Worm (Caenorhabditis elegans) whole organism, early embryonic: ENCODE measurements around the gene F46G11.6.

ENCODE experiments used
- B0310.2 ChIP-seq: sonication (generic microtip); optimal IDR thresholded peaks from 2 replicates; lab custom pipeline; 2016; ENCODE audit warnings: mild to moderate bottlenecking, missing genetic modification characterization, missing compliant biosample characterization
- ama-1 ChIP-seq: fragments of 150-350 bp; optimal IDR thresholded peaks from 2 replicates; lab custom pipeline; 2014
- ceh-13 ChIP-seq: fragments of 200-800 bp; sonication (Bioruptor generic); optimal IDR thresholded peaks from 2 replicates; lab custom pipeline; 2018; ENCODE audit warnings: mild to moderate bottlenecking, missing genetic modification characterization, missing compliant biosample characterization
- ets-7 ChIP-seq: sonication (generic microtip); optimal IDR thresholded peaks from 2 replicates; lab custom pipeline; 2016; ENCODE audit warnings: missing genotype, missing genetic modification characterization, missing compliant biosample characterization
- hmbx-1 ChIP-seq: sonication (generic microtip); optimal IDR thresholded peaks from 2 replicates; lab custom pipeline; 2016; ENCODE audit warnings: mild to moderate bottlenecking, missing genetic modification characterization, missing compliant biosample characterization
- sea-1 ChIP-seq: fragments of 200-800 bp; sonication (Bioruptor generic); conservative IDR thresholded peaks from 2 replicates; pipeline ENCODE4 v1.3.6; 2022; ENCODE audit warnings: missing genetic modification characterization, missing compliant biosample characterization

DNA sequence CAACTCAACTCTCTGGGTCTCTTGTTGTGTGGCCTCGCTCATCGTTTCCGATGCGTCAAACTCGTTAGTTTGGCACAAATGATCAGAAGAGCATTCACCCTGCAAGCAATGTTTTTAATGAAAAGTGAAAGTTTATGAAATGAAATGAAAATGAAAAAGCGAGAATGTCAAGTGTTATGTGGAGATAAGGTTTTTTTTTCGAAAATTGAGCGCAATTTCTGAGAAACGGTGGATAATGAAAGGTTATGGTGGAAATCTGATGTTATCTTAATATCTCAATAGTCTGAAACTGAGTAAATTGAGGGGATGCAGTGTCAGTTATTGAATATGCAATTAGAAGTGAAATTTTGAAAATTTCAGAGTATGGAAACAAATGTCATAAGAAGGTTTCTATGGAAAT, 43.1 kb upstream of the F46G11.6 start, which contains the start of gene gnrr-4:
- TF ChIP-seq B0310.2 (tag; lab: Kevin White, UChicago) (no peak), ceh-13 (GFP tag; lab: Kevin White, UChicago) (no peak), ama-1 (lab: Kevin White, UChicago) (no peak), hmbx-1 (tag; lab: Kevin White, UChicago) (no peak), ets-7 (no peak), sea-1 (GFP tag; lab: Robert Waterston, UW) (no peak)
